Fruit fly (Drosophila melanogaster): Measurements from ENCODE around the gene CG5255.
A peak's percentile ranks its signal among the peaks of the same experiment; 100 is the strongest.

CG5255 gene

dm6 chr3R:17137593-17137992 lies at the start of gene CG5255:
Gene CG5255 (plus strand): TSS chr3R:17137893.
- no peak for TF ChIP-seq CG7045 (GFP tag; optimal IDR thresholded peaks at IDR 0.05)
- no peak for TF ChIP-seq CG1620 (GFP tag; optimal IDR thresholded peaks at IDR 0.05)
- no peak for TF ChIP-seq cnc (optimal IDR thresholded peaks at IDR 0.05)
- TF ChIP-seq cic (GFP tag; optimal IDR thresholded peaks at IDR 0.05): no peak
- no peak for TF ChIP-seq toe (GFP tag; optimal IDR thresholded peaks at IDR 0.05)
- TF ChIP-seq kay (GFP tag; ENCODE audit: borderline replicate concordance): no peak
- no peak for TF ChIP-seq CG5204 (GFP tag; optimal IDR thresholded peaks at IDR 0.05)
- TF ChIP-seq pad (GFP tag; optimal IDR thresholded peaks at IDR 0.05): no peak
- TF ChIP-seq Crg-1 (GFP tag; optimal IDR thresholded peaks at IDR 0.05): no peak
- TF ChIP-seq bab1 (GFP tag; optimal IDR thresholded peaks at IDR 0.05): no peak
- no peak for TF ChIP-seq CG11617 (GFP tag; optimal IDR thresholded peaks at IDR 0.05)

DNA sequence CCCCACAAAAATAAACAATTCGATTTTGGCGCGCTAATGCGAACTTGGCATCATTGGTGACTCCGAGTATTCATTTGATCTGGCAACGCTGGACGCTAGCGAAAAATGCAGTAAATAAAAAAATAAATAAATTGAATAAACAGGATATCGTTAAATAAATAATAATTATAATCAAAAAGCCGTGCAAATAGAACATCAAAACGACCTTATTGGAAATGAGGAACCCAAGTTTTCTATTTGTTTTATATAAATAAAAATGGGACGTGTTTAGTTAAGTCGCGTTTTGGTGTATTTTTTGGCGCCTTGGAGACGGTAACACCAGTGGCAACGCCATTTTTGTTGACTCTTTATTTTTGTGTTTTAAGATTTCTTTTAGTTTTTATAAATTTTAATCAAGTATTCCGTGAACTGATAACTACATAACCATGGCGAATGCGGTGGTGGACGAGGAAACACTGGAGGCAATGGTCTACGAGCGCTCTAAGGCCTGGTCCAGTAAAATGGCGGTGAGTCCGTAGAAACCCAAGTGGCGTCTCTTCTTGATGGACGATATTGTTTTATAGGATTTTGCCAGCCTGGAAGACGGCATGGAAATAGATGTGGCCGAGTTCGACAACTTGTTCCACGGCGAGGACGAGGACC lies 49.6 kb upstream of the CG5255 start, which contains the start of gene cal1:
Gene cal1, plus strand, starts transcription at position 304 of the 642 bp plus-strand sequence.
- TF ChIP-seq CG11617 (GFP tag; optimal IDR thresholded peaks at IDR 0.05): no peak
- TF ChIP-seq bab1 (GFP tag; optimal IDR thresholded peaks at IDR 0.05): no peak
- TF ChIP-seq CG1620 (GFP tag; optimal IDR thresholded peaks at IDR 0.05): no peak
- no peak for TF ChIP-seq ovo (GFP tag; optimal IDR thresholded peaks at IDR 0.05)
- TF ChIP-seq kay (GFP tag; ENCODE audit: borderline replicate concordance): no peak
- no peak for TF ChIP-seq CG7101 (tag; optimal IDR thresholded peaks at IDR 0.05)
- no peak for TF ChIP-seq tj (GFP tag; optimal IDR thresholded peaks at IDR 0.05)
- no peak for TF ChIP-seq Mnt (GFP tag; optimal IDR thresholded peaks at IDR 0.05)
- TF ChIP-seq cic (GFP tag; optimal IDR thresholded peaks at IDR 0.05): no peak
- TF ChIP-seq Hr96 (GFP tag; optimal IDR thresholded peaks at IDR 0.05): no peak
- TF ChIP-seq pad (GFP tag; optimal IDR thresholded peaks at IDR 0.05): no peak

DNA sequence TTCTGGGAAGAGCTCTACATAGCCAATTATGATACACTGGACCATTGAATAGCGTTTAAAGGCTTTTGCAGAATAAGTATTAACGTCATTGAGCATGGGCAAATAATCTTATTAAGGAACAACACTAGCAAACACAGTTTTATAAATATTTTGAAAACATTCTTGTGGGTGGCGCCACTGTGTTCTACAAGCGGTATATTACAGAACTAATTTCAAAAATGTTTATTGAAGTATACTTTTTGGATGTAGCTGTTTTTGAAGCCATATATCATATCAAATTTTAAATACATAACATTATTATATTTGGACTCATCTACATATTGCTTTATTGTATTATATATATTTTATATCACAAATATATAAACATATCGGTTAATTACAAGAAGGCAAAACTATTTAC lies 28.8 kb upstream of the CG5255 start:
- TF ChIP-seq cnc (optimal IDR thresholded peaks at IDR 0.05) (no peak), CG11617 (GFP tag; optimal IDR thresholded peaks at IDR 0.05) (no peak)

DNA sequence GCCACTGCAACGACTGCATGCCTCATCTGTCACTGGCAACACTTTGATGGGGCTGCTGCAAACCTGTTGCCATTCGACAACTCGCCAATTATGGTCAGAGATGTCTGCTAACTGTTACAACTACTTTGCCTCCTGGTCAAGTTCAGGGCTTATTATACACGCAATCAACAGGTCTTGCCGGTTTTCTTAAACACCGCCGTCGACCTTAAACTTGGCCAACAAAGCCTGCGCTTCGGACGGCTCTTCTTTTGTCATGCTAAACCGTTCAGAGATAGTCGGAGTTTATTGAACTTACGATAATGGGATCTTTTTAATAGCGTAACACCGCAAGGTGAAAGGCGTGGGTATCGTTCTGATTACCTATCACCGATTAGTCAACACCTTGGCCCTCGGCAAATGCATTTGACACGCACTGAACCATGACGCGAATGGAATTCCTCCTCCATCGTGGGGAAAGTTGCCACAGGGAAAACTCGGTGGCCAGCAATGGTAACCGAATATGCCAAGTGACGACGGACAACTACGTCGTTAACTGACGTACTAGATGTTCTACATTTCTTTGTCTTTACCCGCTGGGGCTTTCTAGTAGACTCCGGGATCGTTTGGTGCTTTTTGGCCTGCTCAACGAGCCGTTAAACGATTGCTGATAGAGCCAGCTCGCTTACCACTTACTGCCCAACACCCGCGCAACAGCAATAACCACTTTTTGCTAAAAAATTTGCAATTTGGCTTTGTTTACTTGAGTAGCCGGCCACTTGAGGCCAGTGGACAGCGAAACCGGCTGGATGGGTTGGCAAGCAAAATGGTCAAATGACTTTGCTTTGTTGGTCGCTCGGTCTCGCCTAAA lies 26.6 kb upstream of the CG5255 start:
- TF ChIP-seq Mnt (GFP tag; optimal IDR thresholded peaks at IDR 0.05) (no peak), Hr96 (GFP tag; optimal IDR thresholded peaks at IDR 0.05) (no peak), kay (GFP tag; ENCODE audit: borderline replicate concordance) (no peak), CG11617 (GFP tag; optimal IDR thresholded peaks at IDR 0.05) (no peak), CG14711 (tag; optimal IDR thresholded peaks at IDR 0.05) (no peak), CG12768 (GFP tag; optimal IDR thresholded peaks at IDR 0.05) (no peak), cic (GFP tag; optimal IDR thresholded peaks at IDR 0.05) (no peak), Clk (GFP tag; optimal IDR thresholded peaks at IDR 0.05) (no peak), CG1620 (GFP tag; optimal IDR thresholded peaks at IDR 0.05) (no peak), bab1 (GFP tag; optimal IDR thresholded peaks at IDR 0.05) (no peak), CG33017 (tag; optimal IDR thresholded peaks at IDR 0.05) (no peak), tj (GFP tag; optimal IDR thresholded peaks at IDR 0.05) (no peak)

DNA sequence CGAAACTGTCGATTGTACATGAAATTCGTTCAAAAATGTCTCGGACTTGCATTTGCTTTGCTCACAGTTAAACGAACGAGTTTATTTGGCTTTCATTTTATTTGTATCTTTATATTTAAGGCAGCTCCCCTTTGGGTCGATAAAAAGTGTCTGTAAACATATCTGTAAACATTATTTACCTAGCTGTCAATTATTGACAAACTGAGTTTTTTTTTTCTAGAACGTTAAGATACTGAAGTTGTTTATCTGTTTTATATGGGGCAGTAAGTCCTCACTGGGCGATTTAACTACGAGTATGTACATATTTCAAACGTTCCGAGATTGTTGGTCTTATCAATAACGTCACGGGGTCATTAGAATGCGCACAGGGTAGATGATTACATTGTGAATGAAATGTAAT lies 22.0 kb upstream of the CG5255 start:
- no peak for TF ChIP-seq Hr96 (GFP tag; optimal IDR thresholded peaks at IDR 0.05)
- TF ChIP-seq cic (GFP tag; optimal IDR thresholded peaks at IDR 0.05): peak; percentile 53
- TF ChIP-seq CG33017 (tag; optimal IDR thresholded peaks at IDR 0.05): peak; percentile 47
- peak; percentile 17 for TF ChIP-seq CG11617 (GFP tag; optimal IDR thresholded peaks at IDR 0.05)
- peak; percentile 88 for TF ChIP-seq tj (GFP tag; optimal IDR thresholded peaks at IDR 0.05)
- peak; percentile 8 for TF ChIP-seq CG7045 (GFP tag; optimal IDR thresholded peaks at IDR 0.05)
- no peak for TF ChIP-seq cnc (optimal IDR thresholded peaks at IDR 0.05)
- TF ChIP-seq bab1 (GFP tag; optimal IDR thresholded peaks at IDR 0.05): no peak
- TF ChIP-seq toe (GFP tag; optimal IDR thresholded peaks at IDR 0.05): no peak
- TF ChIP-seq CG7101 (tag; optimal IDR thresholded peaks at IDR 0.05): peak; percentile 38
- TF ChIP-seq CG5204 (GFP tag; optimal IDR thresholded peaks at IDR 0.05): no peak
- TF ChIP-seq ovo (GFP tag; optimal IDR thresholded peaks at IDR 0.05): peak; percentile 58
- peak; percentile 68 for TF ChIP-seq Crg-1 (GFP tag; optimal IDR thresholded peaks at IDR 0.05)

dm6 chr3R:17116231-17116630 lies 21.5 kb upstream of the CG5255 start:
- no peak for TF ChIP-seq CG7045 (GFP tag; optimal IDR thresholded peaks at IDR 0.05)
- no peak for TF ChIP-seq CG11617 (GFP tag; optimal IDR thresholded peaks at IDR 0.05)
- no peak for TF ChIP-seq pad (GFP tag; optimal IDR thresholded peaks at IDR 0.05)
- no peak for TF ChIP-seq Hr96 (GFP tag; optimal IDR thresholded peaks at IDR 0.05)
- peak; percentile 90 for TF ChIP-seq kay (GFP tag; ENCODE audit: borderline replicate concordance)
- TF ChIP-seq Clk (GFP tag; optimal IDR thresholded peaks at IDR 0.05): no peak
- no peak for TF ChIP-seq CG33017 (tag; optimal IDR thresholded peaks at IDR 0.05)
- TF ChIP-seq CG12768 (GFP tag; optimal IDR thresholded peaks at IDR 0.05): peak; percentile 30
- TF ChIP-seq ovo (GFP tag; optimal IDR thresholded peaks at IDR 0.05): no peak
- peak; percentile 19 for TF ChIP-seq CG7101 (tag; optimal IDR thresholded peaks at IDR 0.05)
- TF ChIP-seq CG5204 (GFP tag; optimal IDR thresholded peaks at IDR 0.05): no peak
- TF ChIP-seq cic (GFP tag; optimal IDR thresholded peaks at IDR 0.05): no peak
- TF ChIP-seq bab1 (GFP tag; optimal IDR thresholded peaks at IDR 0.05): no peak
- TF ChIP-seq CG1620 (GFP tag; optimal IDR thresholded peaks at IDR 0.05): no peak
- TF ChIP-seq Mnt (GFP tag; optimal IDR thresholded peaks at IDR 0.05): no peak
- TF ChIP-seq cnc (optimal IDR thresholded peaks at IDR 0.05): no peak
- no peak for TF ChIP-seq Crg-1 (GFP tag; optimal IDR thresholded peaks at IDR 0.05)
- peak; percentile 43 for TF ChIP-seq CG14711 (tag; optimal IDR thresholded peaks at IDR 0.05)
